Worm (Caenorhabditis elegans) whole organism, young adult: ENCODE data around the gene pcp-1.
A peak's percentile ranks its signal among the peaks of the same experiment; 100 is the strongest.

Source experiments
- B0261.1 ChIP-seq: sonication (generic microtip); optimal IDR thresholded peaks from 2 replicates; lab custom pipeline; 2016; ENCODE audit warnings: mild to moderate bottlenecking, missing genetic modification characterization, moderate library complexity, missing compliant biosample characterization
- D2030.7 ChIP-seq: fragments of 200-800 bp; sonication (Bioruptor generic); IDR thresholded peaks from 2 replicates; pipeline ENCODE4 v1.3.6; 2022; ENCODE audit warnings: missing genetic modification reagents, missing genetic modification characterization, missing compliant biosample characterization
- F37B4.10 ChIP-seq: fragments of 200-800 bp; sonication (Bioruptor generic); IDR thresholded peaks from 2 replicates; pipeline ENCODE4 v1.3.6; 2022; ENCODE audit warnings: missing genetic modification characterization, missing compliant biosample characterization
- F39B2.1 ChIP-seq: fragments of 200-800 bp; sonication (Bioruptor generic); IDR thresholded peaks from 2 replicates; pipeline ENCODE4 v1.3.6; 2022; ENCODE audit warnings: missing genetic modification reagents, missing genetic modification characterization, missing compliant biosample characterization
- F52B5.7 ChIP-seq: sonication (generic microtip); optimal IDR thresholded peaks from 2 replicates; lab custom pipeline; 2016; ENCODE audit warnings: mild to moderate bottlenecking, missing genetic modification characterization, missing compliant biosample characterization
- F55B11.4 ChIP-seq: sonication (generic microtip); optimal IDR thresholded peaks from 2 replicates; lab custom pipeline; 2016; ENCODE audit warnings: missing compliant biosample characterization, missing genetic modification characterization, borderline replicate concordance; ENCODE audit not compliant: insufficient read depth
- Y53G8AR.9 ChIP-seq: fragments of 200-800 bp; sonication (Bioruptor generic); conservative IDR thresholded peaks from 2 replicates; pipeline ENCODE4 v1.3.6; 2022; ENCODE audit warnings: missing genetic modification reagents, missing genetic modification characterization, missing compliant biosample characterization
- Y56A3A.18 ChIP-seq: fragments of 200-800 bp; sonication (Bioruptor generic); IDR thresholded peaks from 2 replicates; pipeline ENCODE4 v1.3.6; 2022; ENCODE audit warnings: missing genetic modification reagents, missing genetic modification characterization, missing compliant biosample characterization
- Y79H2A.3 ChIP-seq: fragments of 200-800 bp; sonication (Bioruptor generic); conservative IDR thresholded peaks from 2 replicates; pipeline ENCODE4 v1.3.6; 2022; ENCODE audit warnings: missing genetic modification reagents, missing genetic modification characterization, missing compliant biosample characterization
- akir-1 ChIP-seq: fragments of 200-800 bp; sonication (Bioruptor generic); optimal IDR thresholded peaks from 2 replicates; lab custom pipeline; 2018; ENCODE audit warnings: mild to moderate bottlenecking, missing genetic modification characterization, moderate library complexity, missing compliant biosample characterization
- ama-1 ChIP-seq, 3 experiments: fragments of 150-350 bp in 1 of 3; sonication (generic microtip) in 2 of 3; optimal IDR thresholded peaks; 2 replicates each; lab custom pipeline; 2014 to 2018; ENCODE audit warnings: missing biosample characterization in 2 of 3, missing genetic modification characterization in 2 of 3, missing genetic modification reagents in 2 of 3
- atf-7 ChIP-seq: sonication (generic microtip); optimal IDR thresholded peaks from 2 replicates; lab custom pipeline; 2017; ENCODE audit warnings: mild to moderate bottlenecking, missing genetic modification characterization, missing compliant biosample characterization
- athp-1 ChIP-seq: sonication (generic microtip); optimal IDR thresholded peaks from 2 replicates; lab custom pipeline; 2017; ENCODE audit warnings: mild to moderate bottlenecking, missing genetic modification characterization, missing compliant biosample characterization
- attf-5 ChIP-seq: fragments of 200-800 bp; sonication (Bioruptor generic); optimal IDR thresholded peaks from 2 replicates; lab custom pipeline; 2018; ENCODE audit warnings: mild to moderate bottlenecking, missing genetic modification characterization, missing compliant biosample characterization
- bed-1 ChIP-seq: fragments of 200-800 bp; sonication (Bioruptor generic); IDR thresholded peaks from 2 replicates; pipeline ENCODE4 v1.3.6; 2022; ENCODE audit warnings: missing genetic modification reagents, missing genetic modification characterization, missing compliant biosample characterization
- ceh-100 ChIP-seq: fragments of 200-800 bp; sonication (Bioruptor generic); IDR thresholded peaks from 2 replicates; pipeline ENCODE4 v1.3.6; 2022; ENCODE audit warnings: missing genetic modification reagents, missing genetic modification characterization, missing compliant biosample characterization
- ceh-58 ChIP-seq: fragments of 200-800 bp; sonication (Bioruptor generic); IDR thresholded peaks from 2 replicates; pipeline ENCODE4 v1.3.6; 2022; ENCODE audit warnings: missing genetic modification characterization, missing compliant biosample characterization
- ceh-79 ChIP-seq: sonication (generic microtip); optimal IDR thresholded peaks from 2 replicates; lab custom pipeline; 2017; ENCODE audit warnings: mild to moderate bottlenecking, missing genetic modification characterization, missing compliant biosample characterization
- ceh-91 ChIP-seq: fragments of 200-800 bp; sonication (Bioruptor generic); IDR thresholded peaks from 2 replicates; pipeline ENCODE4 v1.3.6; 2022; ENCODE audit warnings: missing genetic modification reagents, missing genetic modification characterization, missing compliant biosample characterization
- chd-7 ChIP-seq: sonication (generic microtip); optimal IDR thresholded peaks from 2 replicates; lab custom pipeline; 2016; ENCODE audit warnings: mild to moderate bottlenecking, missing genetic modification characterization, moderate library complexity, missing compliant biosample characterization
- dox-1 ChIP-seq: fragments of 200-800 bp; sonication (Bioruptor generic); IDR thresholded peaks from 2 replicates; pipeline ENCODE4 v1.3.6; 2022; ENCODE audit warnings: missing genetic modification reagents, missing genetic modification characterization, missing compliant biosample characterization
- dpl-1 ChIP-seq: fragments of 150-350 bp; optimal IDR thresholded peaks from 2 replicates; lab custom pipeline; 2014; ENCODE audit warnings: missing biosample characterization, missing genetic modification reagents, missing genetic modification characterization
- egl-18 ChIP-seq: fragments of 200-800 bp; sonication (Bioruptor generic); IDR thresholded peaks from 2 replicates; pipeline ENCODE4 v1.3.6; 2022; ENCODE audit warnings: missing genetic modification reagents, missing genetic modification characterization, missing compliant biosample characterization
- egl-44 ChIP-seq: fragments of 200-800 bp; sonication (Bioruptor generic); IDR thresholded peaks from 2 replicates; pipeline ENCODE4 v1.3.6; 2022; ENCODE audit warnings: missing genetic modification reagents, missing genetic modification characterization, missing compliant biosample characterization
- ets-4 ChIP-seq: fragments of 200-800 bp; sonication (Bioruptor generic); optimal IDR thresholded peaks from 2 replicates; lab custom pipeline; 2018; ENCODE audit warnings: mild to moderate bottlenecking, missing genetic modification characterization, missing compliant biosample characterization
- let-607 ChIP-seq, 2 experiments: fragments of 200-800 bp in 1 of 2; sonication (Bioruptor generic) in 1 of 2; sonication (generic microtip) in 1 of 2; optimal IDR thresholded peaks; 2 replicates each; lab custom pipeline; 2016 to 2018; ENCODE audit warnings: mild to moderate bottlenecking in 2 of 2, missing compliant biosample characterization in 2 of 2, missing genetic modification characterization in 2 of 2, moderate library complexity in 2 of 2, missing genotype in 1 of 2
- lin-35 ChIP-seq, 3 experiments: fragments of 150-350 bp in 2 of 3; sonication (generic microtip) in 1 of 3; optimal IDR thresholded peaks; 2 replicates each; lab custom pipeline; 2014 to 2018; ENCODE audit warnings: missing biosample characterization in 3 of 3, missing genetic modification characterization in 3 of 3, missing genetic modification reagents in 3 of 3
- lin-54 ChIP-seq: fragments of 200-800 bp; sonication (Bioruptor generic); optimal IDR thresholded peaks from 2 replicates; lab custom pipeline; 2018; ENCODE audit warnings: mild to moderate bottlenecking, missing genetic modification characterization, missing compliant biosample characterization
- lsl-1 ChIP-seq: fragments of 200-800 bp; sonication (Bioruptor generic); optimal IDR thresholded peaks from 2 replicates; lab custom pipeline; 2018; ENCODE audit warnings: mild to moderate bottlenecking, missing genetic modification characterization, moderate library complexity, missing compliant biosample characterization
- lsy-27 ChIP-seq: sonication (generic microtip); optimal IDR thresholded peaks from 2 replicates; lab custom pipeline; 2017; ENCODE audit warnings: missing genetic modification characterization, mild to moderate bottlenecking, missing compliant biosample characterization, antibody characterized with exemption, missing genotype, borderline replicate concordance; ENCODE audit not compliant: insufficient read depth
- madf-10 ChIP-seq: sonication (generic microtip); optimal IDR thresholded peaks from 2 replicates; lab custom pipeline; 2016; ENCODE audit warnings: mild to moderate bottlenecking, missing genetic modification characterization, missing compliant biosample characterization
- madf-3 ChIP-seq: fragments of 200-800 bp; sonication (Bioruptor generic); IDR thresholded peaks from 2 replicates; pipeline ENCODE4 v1.3.6; 2022; ENCODE audit warnings: missing genetic modification reagents, missing genetic modification characterization, missing compliant biosample characterization
- madf-6 ChIP-seq: fragments of 200-800 bp; sonication (Bioruptor generic); IDR thresholded peaks from 2 replicates; pipeline ENCODE4 v1.3.6; 2022; ENCODE audit warnings: missing genetic modification reagents, missing genetic modification characterization, missing compliant biosample characterization
- madf-8 ChIP-seq: fragments of 200-800 bp; sonication (Bioruptor generic); conservative IDR thresholded peaks from 2 replicates; pipeline ENCODE4 v1.3.6; 2022; ENCODE audit warnings: missing genetic modification reagents, missing genetic modification characterization, missing compliant biosample characterization
- mes-4 ChIP-seq: sonication (generic microtip); optimal IDR thresholded peaks from 2 replicates; lab custom pipeline; 2016; ENCODE audit warnings: missing genotype, missing genetic modification characterization, missing compliant biosample characterization
- mxl-1 ChIP-seq: sonication (generic microtip); optimal IDR thresholded peaks from 2 replicates; lab custom pipeline; 2016; ENCODE audit warnings: missing genetic modification characterization, missing compliant biosample characterization
- nfyb-1 ChIP-seq: fragments of 200-800 bp; sonication (Bioruptor generic); IDR thresholded peaks from 2 replicates; pipeline ENCODE4 v1.3.6; 2022; ENCODE audit warnings: missing genetic modification reagents, missing genetic modification characterization, missing compliant biosample characterization
- nhr-120 ChIP-seq: fragments of 200-800 bp; sonication (Bioruptor generic); IDR thresholded peaks from 2 replicates; pipeline ENCODE4 v1.3.6; 2022; ENCODE audit warnings: missing genetic modification characterization, missing compliant biosample characterization
- nhr-179 ChIP-seq: sonication (generic microtip); optimal IDR thresholded peaks from 2 replicates; lab custom pipeline; 2016; ENCODE audit warnings: mild to moderate bottlenecking, missing genetic modification characterization, missing compliant biosample characterization
- pha-4 ChIP-seq: fragments of 150-350 bp; sonication (generic microtip); optimal IDR thresholded peaks from 2 replicates; lab custom pipeline; 2014; ENCODE audit warnings: missing biosample characterization, missing genetic modification reagents, missing genetic modification characterization
- rcor-1 ChIP-seq: fragments of 200-800 bp; sonication (Bioruptor generic); IDR thresholded peaks from 2 replicates; pipeline ENCODE4 v1.3.6; 2022; ENCODE audit warnings: missing genetic modification reagents, missing genetic modification characterization, missing compliant biosample characterization
- rec-8 ChIP-seq, 2 experiments: sonication (generic microtip); optimal IDR thresholded peaks; 2 replicates each; lab custom pipeline; 2016; ENCODE audit warnings: mild to moderate bottlenecking in 2 of 2, missing genetic modification characterization in 2 of 2, missing genetic modification reagents in 2 of 2, missing genotype in 2 of 2, missing biosample characterization in 1 of 2, missing compliant biosample characterization in 1 of 2, moderate library complexity in 1 of 2
- rpc-1 ChIP-seq, 2 experiments: fragments of 150-350 bp in 1 of 2; sonication (generic microtip) in 1 of 2; optimal IDR thresholded peaks; 2 replicates each; lab custom pipeline; 2014 to 2018; ENCODE audit warnings: missing biosample characterization in 1 of 2, missing genetic modification characterization in 1 of 2, missing genetic modification reagents in 1 of 2, missing genotype in 1 of 2
- snpc-1.3 ChIP-seq: sonication (generic microtip); optimal IDR thresholded peaks from 2 replicates; lab custom pipeline; 2017; ENCODE audit warnings: missing genetic modification characterization, mild to moderate bottlenecking, missing compliant biosample characterization, antibody characterized with exemption, moderate library complexity, missing genotype, missing genetic modification reagents; ENCODE audit not compliant: insufficient read depth
- snpc-4 ChIP-seq, 5 experiments: fragments of 150-350 bp in 1 of 5; sonication (generic microtip) in 4 of 5; optimal IDR thresholded peaks; 2 replicates each; lab custom pipeline; 2014 to 2018; ENCODE audit warnings: missing genetic modification characterization in 5 of 5, missing biosample characterization in 3 of 5, antibody characterized with exemption in 2 of 5, mild to moderate bottlenecking in 2 of 5, missing compliant biosample characterization in 2 of 5, missing genotype in 2 of 5, moderate library complexity in 2 of 5, missing genetic modification reagents in 1 of 5
- unc-130 ChIP-seq: sonication (generic microtip); optimal IDR thresholded peaks from 2 replicates; lab custom pipeline; 2016; ENCODE audit warnings: missing genetic modification reagents, missing genetic modification characterization, missing compliant biosample characterization
- ztf-25 ChIP-seq: fragments of 200-800 bp; sonication (Bioruptor generic); IDR thresholded peaks from 2 replicates; pipeline ENCODE4 v1.3.6; 2022; ENCODE audit warnings: missing genetic modification reagents, missing genetic modification characterization, missing compliant biosample characterization

pcp-1 gene

DNA sequence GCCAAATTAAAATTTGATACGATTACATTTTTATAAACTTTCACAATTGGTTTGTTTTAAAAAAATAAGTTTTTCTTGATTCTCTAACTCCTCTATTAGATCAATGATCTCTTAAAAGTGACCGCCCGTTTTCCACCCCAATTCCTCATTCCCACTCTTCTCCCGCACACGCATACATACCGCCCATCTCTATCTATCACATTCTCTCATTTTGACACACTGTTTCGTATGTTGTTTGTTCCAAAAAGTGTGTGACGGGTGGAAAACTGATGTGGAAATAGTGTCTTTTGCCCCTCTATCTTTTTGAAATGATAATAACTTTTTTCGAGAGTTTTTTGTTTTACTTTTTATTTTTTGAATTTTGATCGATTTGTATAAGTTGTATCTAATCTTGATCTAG, 40.4 kb upstream of the pcp-1 start (continued):
- TF ChIP-seq lin-35 (GFP tag; optimal IDR thresholded peaks at IDR 0.05; lab: Kevin White, UChicago) = no peak
- no peak for TF ChIP-seq nhr-120
- no peak for TF ChIP-seq F52B5.7 (tag; lab: Kevin White, UChicago)
- TF ChIP-seq nhr-179 = no peak
- no peak for TF ChIP-seq snpc-1.3 (tag; lab: Kevin White, UChicago)
- TF ChIP-seq unc-130 (GFP tag; lab: Kevin White, UChicago) = no peak
- TF ChIP-seq lsy-27 (tag; lab: Kevin White, UChicago) = no peak
- TF ChIP-seq lsl-1 (GFP tag; lab: Kevin White, UChicago) = no peak
- no peak for TF ChIP-seq dpl-1 (GFP tag; lab: Kevin White, UChicago)
- peak; percentile 13 for TF ChIP-seq chd-7 (tag; lab: Kevin White, UChicago)
- TF ChIP-seq ztf-25 (GFP tag; lab: Robert Waterston, UW) = no peak
- TF ChIP-seq snpc-4 (GFP tag; optimal IDR thresholded peaks at IDR 0.05; lab: Kevin White, UChicago) = no peak
- TF ChIP-seq snpc-4 (tag; optimal IDR thresholded peaks at IDR 0.05; lab: Kevin White, UChicago) = peak in 2 of 4 experiments; percentile 7 to 68
- no peak for TF ChIP-seq ceh-58 (GFP tag; lab: Robert Waterston, UW)
- TF ChIP-seq B0261.1 (tag; lab: Kevin White, UChicago) = no peak
- peak; percentile 25 for TF ChIP-seq madf-10 (tag; lab: Kevin White, UChicago)
- TF ChIP-seq rcor-1 (GFP tag; lab: Robert Waterston, UW) = no peak
- no peak for TF ChIP-seq ama-1 (optimal IDR thresholded peaks at IDR 0.05; lab: Kevin White, UChicago)
- no peak for TF ChIP-seq ama-1 (GFP tag; optimal IDR thresholded peaks at IDR 0.05; lab: Kevin White, UChicago)
- peak; percentile 78 to 85 for TF ChIP-seq let-607 (tag; optimal IDR thresholded peaks at IDR 0.05; lab: Kevin White, UChicago)
- no peak for TF ChIP-seq madf-6 (GFP tag; lab: Robert Waterston, UW)
- TF ChIP-seq Y56A3A.18 (GFP tag; lab: Robert Waterston, UW) = no peak
- TF ChIP-seq Y79H2A.3 = no peak
- no peak for TF ChIP-seq madf-8 (GFP tag; lab: Robert Waterston, UW)
- TF ChIP-seq ceh-79 (tag; lab: Kevin White, UChicago) = no peak
- no peak for TF ChIP-seq pha-4
- TF ChIP-seq madf-3 (GFP tag; lab: Robert Waterston, UW) = no peak
- no peak for TF ChIP-seq ceh-100 (GFP tag; lab: Robert Waterston, UW)
- TF ChIP-seq attf-5 (GFP tag; lab: Kevin White, UChicago) = peak; percentile 86
- peak; percentile 45 for TF ChIP-seq lin-54 (GFP tag; lab: Kevin White, UChicago)
- TF ChIP-seq mxl-1 (tag; lab: Kevin White, UChicago) = no peak
- TF ChIP-seq Y53G8AR.9 = peak; percentile 54; the same call in 1 of the 2 replicates
- no peak for TF ChIP-seq athp-1
- no peak for TF ChIP-seq rec-8 (tag; optimal IDR thresholded peaks at IDR 0.05; lab: Kevin White, UChicago)
- TF ChIP-seq F55B11.4 (tag; lab: Kevin White, UChicago) = no peak
- TF ChIP-seq atf-7 (tag; lab: Kevin White, UChicago) = no peak
- no peak for TF ChIP-seq ceh-91 (GFP tag; lab: Robert Waterston, UW)
- peak; percentile 33; the same call in 1 of the 2 replicates for TF ChIP-seq nfyb-1 (GFP tag; lab: Robert Waterston, UW)
- no peak for TF ChIP-seq bed-1 (GFP tag; lab: Robert Waterston, UW)
- no peak for TF ChIP-seq rpc-1 (optimal IDR thresholded peaks at IDR 0.05; lab: Kevin White, UChicago)
- TF ChIP-seq rpc-1 (tag; optimal IDR thresholded peaks at IDR 0.05; lab: Kevin White, UChicago) = no peak
- TF ChIP-seq akir-1 (GFP tag; lab: Kevin White, UChicago) = no peak
- TF ChIP-seq D2030.7 (GFP tag; lab: Robert Waterston, UW) = no peak
- no peak for TF ChIP-seq egl-44 (GFP tag; lab: Robert Waterston, UW)
- TF ChIP-seq egl-18 = no peak
- no peak for TF ChIP-seq F39B2.1
- peak; percentile 34 for TF ChIP-seq ets-4 (GFP tag; lab: Kevin White, UChicago)
- no peak for TF ChIP-seq mes-4 (tag; lab: Kevin White, UChicago)
- TF ChIP-seq F37B4.10 (GFP tag; lab: Robert Waterston, UW) = no peak
- TF ChIP-seq dox-1 (GFP tag; lab: Robert Waterston, UW) = peak; percentile 82
